Fruit fly (Drosophila melanogaster) whole organism, embryonic: Measurements from ENCODE around the gene Theg.

Source experiments
- Aef1 ChIP-seq: fragments of 200-800 bp; sonication (Bioruptor generic); IDR thresholded peaks from 3 replicates; pipeline ENCODE4 v1.3.6; 2022; ENCODE audit warnings: missing biosample characterization, missing genetic modification characterization
- CG34224 ChIP-seq: fragments of 200-800 bp; sonication (Bioruptor generic); IDR thresholded peaks from 3 replicates; pipeline ENCODE4 v1.3.6; 2022; ENCODE audit warnings: missing biosample characterization, missing genetic modification characterization; ENCODE audit not compliant: partially characterized antibody
- z ChIP-seq: fragments of 200-800 bp; sonication (Bioruptor generic); IDR thresholded peaks from 3 replicates; pipeline ENCODE4 v1.3.6; 2022; ENCODE audit warnings: missing biosample characterization, missing genetic modification characterization

DNA sequence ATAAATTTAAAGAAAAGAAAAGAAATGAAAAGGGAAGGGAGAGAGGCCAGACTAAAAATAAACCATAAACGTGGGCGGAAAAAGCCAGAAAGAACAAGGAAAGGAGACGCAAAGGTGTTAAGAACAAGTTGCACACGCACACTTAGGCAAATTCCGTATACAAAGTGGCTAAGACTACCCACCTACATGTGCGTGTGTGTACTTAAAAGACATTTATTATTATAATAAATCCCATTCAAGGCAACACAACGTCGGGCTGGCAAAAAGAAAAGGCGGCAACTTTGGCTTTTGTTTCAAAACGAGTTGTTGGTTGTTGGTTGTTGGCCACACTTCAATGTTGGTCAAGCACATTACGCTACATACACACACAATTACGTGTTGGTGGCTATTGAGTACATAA is 37.7 kb downstream of the Theg start:
- TF ChIP-seq Aef1 (no peak), z (GFP tag; lab: Robert Waterston, UW) (no peak), CG34224 (GFP tag; lab: Robert Waterston, UW) (no peak)
